Worm (Caenorhabditis elegans) whole organism, mixed stage, embryonic: ENCODE data around the gene hlh-29.
A peak's percentile ranks its signal among the peaks of the same experiment; 100 is the strongest.

Source experiments
- M03D4.4 ChIP-seq: sonication (generic microtip); optimal IDR thresholded peaks from 2 replicates; lab custom pipeline; 2017; ENCODE audit warnings: mild to moderate bottlenecking, missing genetic modification characterization, missing compliant biosample characterization
- bed-3 ChIP-seq: fragments of 200-800 bp; sonication (Bioruptor generic); optimal IDR thresholded peaks from 3 replicates; lab custom pipeline; 2018; ENCODE audit warnings: mild to moderate bottlenecking, missing genetic modification characterization, moderate library complexity, missing compliant biosample characterization
- blmp-1 ChIP-seq: fragments of 150-350 bp; optimal IDR thresholded peaks from 2 replicates; lab custom pipeline; 2014; ENCODE audit warnings: missing biosample characterization, missing genetic modification characterization
- ceh-39 ChIP-seq: fragments of 150-350 bp; optimal IDR thresholded peaks from 2 replicates; lab custom pipeline; 2014; ENCODE audit warnings: missing biosample characterization, missing genetic modification characterization
- ceh-43 ChIP-seq: fragments of 200-800 bp; sonication (Bioruptor generic); optimal IDR thresholded peaks from 2 replicates; lab custom pipeline; 2018; ENCODE audit warnings: mild to moderate bottlenecking, missing genetic modification characterization, moderate library complexity, missing compliant biosample characterization
- ceh-83 ChIP-seq: fragments of 200-800 bp; sonication (Bioruptor generic); optimal IDR thresholded peaks from 2 replicates; lab custom pipeline; 2018; ENCODE audit warnings: mild to moderate bottlenecking, missing genetic modification characterization, missing compliant biosample characterization
- ces-1 ChIP-seq: fragments of 150-350 bp; optimal IDR thresholded peaks from 2 replicates; lab custom pipeline; 2014; ENCODE audit warnings: missing biosample characterization, missing genetic modification reagents, missing genetic modification characterization
- cnd-1 ChIP-seq: fragments of 200-800 bp; sonication (Bioruptor generic); optimal IDR thresholded peaks from 2 replicates; lab custom pipeline; 2018; ENCODE audit warnings: mild to moderate bottlenecking, missing genetic modification characterization, missing compliant biosample characterization
- elt-1 ChIP-seq: sonication (generic microtip); optimal IDR thresholded peaks from 2 replicates; lab custom pipeline; 2017; ENCODE audit warnings: missing genetic modification characterization, mild to moderate bottlenecking, missing compliant biosample characterization, antibody characterized with exemption, moderate library complexity, borderline replicate concordance; ENCODE audit not compliant: insufficient read depth
- flh-1 ChIP-seq: fragments of 200-800 bp; sonication (Bioruptor generic); optimal IDR thresholded peaks from 2 replicates; lab custom pipeline; 2018; ENCODE audit warnings: mild to moderate bottlenecking, missing genetic modification characterization, moderate library complexity, missing compliant biosample characterization
- ham-2 ChIP-seq: fragments of 200-800 bp; sonication (Bioruptor generic); optimal IDR thresholded peaks from 2 replicates; lab custom pipeline; 2018; ENCODE audit warnings: mild to moderate bottlenecking, missing genetic modification characterization, missing compliant biosample characterization
- hlh-1 ChIP-seq: fragments of 150-350 bp; optimal IDR thresholded peaks from 2 replicates; lab custom pipeline; 2014; ENCODE audit warnings: missing biosample characterization, missing genetic modification reagents, missing genetic modification characterization
- lin-13 ChIP-seq: fragments of 150-350 bp; optimal IDR thresholded peaks from 2 replicates; lab custom pipeline; 2014; ENCODE audit warnings: missing biosample characterization, missing genetic modification characterization
- lin-32 ChIP-seq: fragments of 200-800 bp; sonication (Bioruptor generic); optimal IDR thresholded peaks from 2 replicates; lab custom pipeline; 2018; ENCODE audit warnings: mild to moderate bottlenecking, missing genetic modification characterization, missing compliant biosample characterization
- lsy-2 ChIP-seq: fragments of 150-350 bp; optimal IDR thresholded peaks from 2 replicates; lab custom pipeline; 2014; ENCODE audit warnings: missing biosample characterization, missing genetic modification characterization
- mab-5 ChIP-seq: fragments of 150-350 bp; optimal IDR thresholded peaks from 2 replicates; lab custom pipeline; 2014; ENCODE audit warnings: missing biosample characterization, missing genetic modification characterization
- mep-1 ChIP-seq: fragments of 150-350 bp; optimal IDR thresholded peaks from 2 replicates; lab custom pipeline; 2017; ENCODE audit warnings: missing biosample characterization, missing genetic modification reagents, missing genetic modification characterization, inconsistent platforms
- mls-2 ChIP-seq: sonication (generic microtip); optimal IDR thresholded peaks from 2 replicates; lab custom pipeline; 2016; ENCODE audit warnings: mild to moderate bottlenecking, missing genetic modification characterization, moderate library complexity, missing compliant biosample characterization
- nhr-12 ChIP-seq: fragments of 150-350 bp; optimal IDR thresholded peaks from 2 replicates; lab custom pipeline; 2014; ENCODE audit warnings: missing biosample characterization, missing genetic modification characterization
- nhr-2 ChIP-seq: fragments of 150-350 bp; optimal IDR thresholded peaks from 2 replicates; lab custom pipeline; 2014; ENCODE audit warnings: missing biosample characterization, missing genetic modification characterization
- nhr-237 ChIP-seq: fragments of 150-350 bp; optimal IDR thresholded peaks from 2 replicates; lab custom pipeline; 2014; ENCODE audit warnings: missing biosample characterization, missing genetic modification characterization
- nhr-76 ChIP-seq: sonication (generic microtip); optimal IDR thresholded peaks from 2 replicates; lab custom pipeline; 2017; ENCODE audit warnings: missing biosample characterization, missing genetic modification characterization
- pha-4 ChIP-seq: fragments of 150-350 bp; optimal IDR thresholded peaks from 2 replicates; lab custom pipeline; 2018; ENCODE audit warnings: missing biosample characterization, missing genetic modification reagents, missing genetic modification characterization
- sem-2 ChIP-seq: fragments of 200-800 bp; sonication (Bioruptor generic); optimal IDR thresholded peaks from 2 replicates; lab custom pipeline; 2018; ENCODE audit warnings: mild to moderate bottlenecking, missing genetic modification characterization, missing compliant biosample characterization
- snpc-4 ChIP-seq: fragments of 150-350 bp; optimal IDR thresholded peaks from 2 replicates; lab custom pipeline; 2014; ENCODE audit warnings: missing biosample characterization, missing genetic modification characterization
- sptf-1 ChIP-seq: sonication (generic microtip); optimal IDR thresholded peaks from 2 replicates; lab custom pipeline; 2017; ENCODE audit warnings: mild to moderate bottlenecking, missing genetic modification characterization, moderate library complexity, missing compliant biosample characterization
- unc-120 ChIP-seq: sonication (generic microtip); optimal IDR thresholded peaks from 2 replicates; lab custom pipeline; 2017; ENCODE audit warnings: missing genetic modification characterization, missing compliant biosample characterization; ENCODE audit not compliant: poor library complexity, severe bottlenecking
- unc-39 ChIP-seq: fragments of 150-350 bp; optimal IDR thresholded peaks from 2 replicates; lab custom pipeline; 2014; ENCODE audit warnings: missing biosample characterization, missing genetic modification characterization
- unc-62 ChIP-seq: fragments of 150-350 bp; optimal IDR thresholded peaks from 2 replicates; lab custom pipeline; 2014; ENCODE audit warnings: missing biosample characterization, missing genetic modification reagents, missing genetic modification characterization
- zip-8 ChIP-seq: fragments of 150-350 bp; optimal IDR thresholded peaks from 2 replicates; lab custom pipeline; 2014; ENCODE audit warnings: missing biosample characterization, missing genetic modification characterization

Gene hlh-29

ce11 chrX:17508137-17508536, 40.3 kb downstream of the hlh-29 start:
- peak; percentile 7 for TF ChIP-seq ham-2
- TF ChIP-seq lsy-2 (tag; lab: Kevin White, UChicago) = no peak
- TF ChIP-seq, all 35 proteins: peak for 1

ce11 chrX:17505547-17506181, 42.8 kb downstream of the hlh-29 start:
- no peak for TF ChIP-seq lsy-2 (tag; lab: Kevin White, UChicago)
- TF ChIP-seq unc-62 (GFP tag; lab: Kevin White, UChicago) = peak; percentile 84
- TF ChIP-seq M03D4.4 (tag; lab: Kevin White, UChicago) = peak; percentile 4
- TF ChIP-seq mep-1 (tag; lab: Kevin White, UChicago) = no peak
- TF ChIP-seq zip-8 = no peak
- peak; percentile 90 for TF ChIP-seq hlh-1 (tag; lab: Kevin White, UChicago)
- TF ChIP-seq mab-5 (tag; lab: Kevin White, UChicago) = no peak
- TF ChIP-seq ces-1 = peak; percentile 55
- TF ChIP-seq nhr-237 (tag; lab: Kevin White, UChicago) = peak; percentile 53
- peak; percentile 14 for TF ChIP-seq cnd-1 (tag; lab: Kevin White, UChicago)
- TF ChIP-seq sptf-1 (tag; lab: Kevin White, UChicago) = peak; percentile 45
- peak; percentile 9 for TF ChIP-seq pha-4 (tag; lab: Kevin White, UChicago)
- peak; percentile 18 for TF ChIP-seq ham-2
- no peak for TF ChIP-seq unc-39 (tag; lab: Kevin White, UChicago)
- peak; percentile 14 for TF ChIP-seq mls-2 (tag; lab: Kevin White, UChicago)
- no peak for TF ChIP-seq nhr-76 (tag; lab: Kevin White, UChicago)
- peak; percentile 96 for TF ChIP-seq unc-120 (tag; lab: Kevin White, UChicago)

- TF ChIP-seq mep-1 (tag; lab: Kevin White, UChicago) (no peak), M03D4.4 (tag; lab: Kevin White, UChicago) (no peak), nhr-2 (tag; lab: Kevin White, UChicago) (no peak), unc-39 (tag; lab: Kevin White, UChicago) (no peak), sem-2 (no peak), lin-13 (tag; lab: Kevin White, UChicago) (no peak), sptf-1 (tag; lab: Kevin White, UChicago) (no peak), nhr-12 (tag; lab: Kevin White, UChicago) (no peak), elt-1 (tag; lab: Kevin White, UChicago) (no peak), ces-1 (no peak), lin-32 (GFP tag; lab: Kevin White, UChicago) (no peak), blmp-1 (tag; lab: Kevin White, UChicago) (no peak), flh-1 (GFP tag; lab: Kevin White, UChicago) (no peak), ham-2 (no peak), cnd-1 (tag; lab: Kevin White, UChicago) (no peak), zip-8 (no peak)
Measured at ce11 chrX:17504447-17504846, 44.0 kb downstream of the hlh-29 start.

ce11 chrX:17502246-17502645, 46.2 kb downstream of the hlh-29 start:
- TF ChIP-seq ces-1 = no peak
- no peak for TF ChIP-seq unc-62 (GFP tag; lab: Kevin White, UChicago)
- TF ChIP-seq ceh-39 (tag; lab: Kevin White, UChicago) = no peak
- TF ChIP-seq bed-3 (GFP tag; lab: Kevin White, UChicago) = no peak
- no peak for TF ChIP-seq nhr-76 (tag; lab: Kevin White, UChicago)
- TF ChIP-seq ceh-43 (GFP tag; lab: Kevin White, UChicago) = no peak
- TF ChIP-seq blmp-1 (tag; lab: Kevin White, UChicago) = no peak
- TF ChIP-seq M03D4.4 (tag; lab: Kevin White, UChicago) = no peak
- no peak for TF ChIP-seq ceh-83
- TF ChIP-seq hlh-1 (tag; lab: Kevin White, UChicago) = no peak
- no peak for TF ChIP-seq snpc-4
